Fruit fly (Drosophila melanogaster): ENCODE results near the gene CG43392.

Gene CG43392

dm6 chr3L:22078063-22078462 lies 48.5 kb upstream of the CG43392 start (continued):
- TF ChIP-seq CG12744 (GFP tag; optimal IDR thresholded peaks at IDR 0.05) (peak; percentile 32), lola (GFP tag; optimal IDR thresholded peaks at IDR 0.05) (peak in 1 of 3 experiments; percentile 55), jigr1 (GFP tag; IDR thresholded peaks at IDR 0.05) (no peak), ap (GFP tag; IDR thresholded peaks at IDR 0.05) (0 out of 2 replicates have a peak, but pooled peaks have one; percentile 38), h (optimal IDR thresholded peaks at IDR 0.05) (no peak), HmgZ (tag; optimal IDR thresholded peaks at IDR 0.05) (peak; percentile 41), CG5245 (GFP tag; optimal IDR thresholded peaks at IDR 0.05) (peak; percentile 35), chinmo (GFP tag; IDR thresholded peaks at IDR 0.05; ENCODE audit: partially characterized antibody) (no peak), jumu (GFP tag; optimal IDR thresholded peaks at IDR 0.05) (peak; percentile 42), HLH3B (GFP tag; IDR thresholded peaks at IDR 0.05) (peak; percentile 56; the same call in 1 of the 2 replicates), Optix (GFP tag; IDR thresholded peaks at IDR 0.05) (no peak), trem (tag; optimal IDR thresholded peaks at IDR 0.05) (peak; percentile 42), vnd (GFP tag; IDR thresholded peaks at IDR 0.05; ENCODE audit: partially characterized antibody) (peak; percentile 69), CG18619 (GFP tag; optimal IDR thresholded peaks at IDR 0.05) (no peak), unc-4 (GFP tag; IDR thresholded peaks at IDR 0.05; ENCODE audit: partially characterized antibody) (peak; percentile 64), CG14667 (GFP tag; IDR thresholded peaks at IDR 0.05) (no peak), bab2 (GFP tag; optimal IDR thresholded peaks at IDR 0.05) (peak; percentile 61), CG12769 (tag; optimal IDR thresholded peaks at IDR 0.05) (peak; percentile 53), CG7928 (GFP tag; optimal IDR thresholded peaks at IDR 0.05) (no peak), CG11247 (GFP tag; IDR thresholded peaks at IDR 0.05) (peak; percentile 34; the same call in 1 of the 2 replicates), tap (tag; optimal IDR thresholded peaks at IDR 0.05) (peak; percentile 8), CG10209 (GFP tag; optimal IDR thresholded peaks at IDR 0.05) (peak; percentile 60), bbx (GFP tag; IDR thresholded peaks at IDR 0.05; ENCODE audit: partially characterized antibody) (peak; percentile 69), CG15601 (tag; optimal IDR thresholded peaks at IDR 0.05) (peak; percentile 35), CG8944 (GFP tag; optimal IDR thresholded peaks at IDR 0.05) (peak; percentile 40), schlank (tag; optimal IDR thresholded peaks at IDR 0.05) (no peak), gt (GFP tag; IDR thresholded peaks at IDR 0.05) (peak; percentile 28; the same call in 1 of the 2 replicates), aop (GFP tag; IDR thresholded peaks at IDR 0.05) (no peak), CG9876 (GFP tag; optimal IDR thresholded peaks at IDR 0.05) (no peak), CG4854 (GFP tag; optimal IDR thresholded peaks at IDR 0.05) (no peak), mirr (GFP tag; optimal IDR thresholded peaks at IDR 0.05) (no peak), Deaf1 (tag; optimal IDR thresholded peaks at IDR 0.05) (peak; percentile 23), tna (GFP tag; IDR thresholded peaks at IDR 0.05; ENCODE audit: partially characterized antibody) (peak; percentile 7; the same call in 1 of the 2 replicates), ranshi (GFP tag; IDR thresholded peaks at IDR 0.05) (peak; percentile 51; the same call in 1 of the 2 replicates), sqz (GFP tag; optimal IDR thresholded peaks at IDR 0.05) (no peak), H2.0 (GFP tag; IDR thresholded peaks at IDR 0.05) (no peak), CG8388 (GFP tag; optimal IDR thresholded peaks at IDR 0.05) (peak; percentile 61), Nf-YB (GFP tag; optimal IDR thresholded peaks at IDR 0.05) (no peak), disco-r (GFP tag; optimal IDR thresholded peaks at IDR 0.05) (peak; percentile 34), CG17361 (GFP tag; IDR thresholded peaks at IDR 0.05) (peak; percentile 40; the same call in 1 of the 3 replicates), yki (optimal IDR thresholded peaks at IDR 0.05) (no peak), CG11696 (GFP tag; IDR thresholded peaks at IDR 0.05) (peak; percentile 55; the same call in 1 of the 2 replicates), CTCF (GFP tag; optimal IDR thresholded peaks at IDR 0.05) (no peak), Aef1 (GFP tag; IDR thresholded peaks at IDR 0.05) (peak; percentile 22; the same call in 1 of the 3 replicates), Six4 (GFP tag; optimal IDR thresholded peaks at IDR 0.05) (peak; percentile 5), Lim3 (GFP tag; IDR thresholded peaks at IDR 0.05) (no peak), CG4707 (GFP tag; optimal IDR thresholded peaks at IDR 0.05) (no peak), Chrac-16 (GFP tag; optimal IDR thresholded peaks at IDR 0.05) (peak; percentile 64), CG6175 (GFP tag; IDR thresholded peaks at IDR 0.05) (no peak), CG31388 (GFP tag; optimal IDR thresholded peaks at IDR 0.05) (no peak), MBD-R2 (GFP tag; IDR thresholded peaks at IDR 0.05) (peak; percentile 34; the same call in 1 of the 2 replicates), Sry-β (GFP tag; optimal IDR thresholded peaks at IDR 0.05) (peak; percentile 34)

Measured in whole organism, embryonic.